Worm (Caenorhabditis elegans) whole organism, early embryonic: ENCODE data around the gene nspg-10.

Experiments
- B0310.2 ChIP-seq: sonication (generic microtip); optimal IDR thresholded peaks from 2 replicates; lab custom pipeline; 2016; ENCODE audit warnings: mild to moderate bottlenecking, missing genetic modification characterization, missing compliant biosample characterization
- F13C5.2 ChIP-seq: sonication (generic microtip); optimal IDR thresholded peaks from 2 replicates; lab custom pipeline; 2017; ENCODE audit warnings: mild to moderate bottlenecking, missing genetic modification characterization, inconsistent platforms, missing compliant biosample characterization
- aly-1 ChIP-seq: sonication (generic microtip); optimal IDR thresholded peaks from 2 replicates; lab custom pipeline; 2016; ENCODE audit warnings: missing genetic modification characterization, missing compliant biosample characterization
- ama-1 ChIP-seq: fragments of 150-350 bp; optimal IDR thresholded peaks from 2 replicates; lab custom pipeline; 2014
- ceh-13 ChIP-seq: fragments of 200-800 bp; sonication (Bioruptor generic); optimal IDR thresholded peaks from 2 replicates; lab custom pipeline; 2018; ENCODE audit warnings: mild to moderate bottlenecking, missing genetic modification characterization, missing compliant biosample characterization
- ceh-36 ChIP-seq: sonication (generic microtip); optimal IDR thresholded peaks from 2 replicates; lab custom pipeline; 2016; ENCODE audit warnings: missing genetic modification characterization, inconsistent platforms, missing compliant biosample characterization
- ets-7 ChIP-seq: sonication (generic microtip); optimal IDR thresholded peaks from 2 replicates; lab custom pipeline; 2016; ENCODE audit warnings: missing genotype, missing genetic modification characterization, missing compliant biosample characterization
- flt-1 ChIP-seq: fragments of 200-800 bp; sonication (Bioruptor generic); IDR thresholded peaks from 2 replicates; pipeline ENCODE4 v1.3.6; 2022; ENCODE audit warnings: missing genetic modification characterization, missing compliant biosample characterization
- hmbx-1 ChIP-seq: sonication (generic microtip); optimal IDR thresholded peaks from 2 replicates; lab custom pipeline; 2016; ENCODE audit warnings: mild to moderate bottlenecking, missing genetic modification characterization, missing compliant biosample characterization
- hmg-4 ChIP-seq: fragments of 200-800 bp; sonication (Bioruptor generic); optimal IDR thresholded peaks from 2 replicates; lab custom pipeline; 2018; ENCODE audit warnings: mild to moderate bottlenecking, missing genetic modification characterization, missing compliant biosample characterization
- hnd-1 ChIP-seq: sonication (generic microtip); optimal IDR thresholded peaks from 2 replicates; lab custom pipeline; 2016; ENCODE audit warnings: missing genetic modification characterization, missing compliant biosample characterization
- pes-1 ChIP-seq: fragments of 200-800 bp; sonication (Bioruptor generic); IDR thresholded peaks from 2 replicates; pipeline ENCODE4 v1.3.6; 2022; ENCODE audit warnings: missing genetic modification reagents, missing genetic modification characterization, missing compliant biosample characterization
- scrt-1 ChIP-seq: fragments of 200-800 bp; sonication (Bioruptor generic); IDR thresholded peaks from 2 replicates; pipeline ENCODE4 v1.3.6; 2022; ENCODE audit warnings: missing genetic modification characterization, missing compliant biosample characterization
- sea-1 ChIP-seq: fragments of 200-800 bp; sonication (Bioruptor generic); conservative IDR thresholded peaks from 2 replicates; pipeline ENCODE4 v1.3.6; 2022; ENCODE audit warnings: missing genetic modification characterization, missing compliant biosample characterization
- tbx-11 ChIP-seq: fragments of 200-800 bp; sonication (Bioruptor generic); IDR thresholded peaks from 2 replicates; pipeline ENCODE4 v1.3.6; 2022; ENCODE audit warnings: missing genetic modification characterization, missing compliant biosample characterization
- tbx-37 ChIP-seq: fragments of 200-800 bp; sonication (Bioruptor generic); conservative IDR thresholded peaks from 2 replicates; pipeline ENCODE4 v1.3.6; 2022; ENCODE audit warnings: missing genetic modification reagents, missing genetic modification characterization, missing compliant biosample characterization
- tra-4 ChIP-seq: sonication (generic microtip); optimal IDR thresholded peaks from 2 replicates; lab custom pipeline; 2017; ENCODE audit warnings: missing genetic modification characterization, missing compliant biosample characterization

The nspg-10 gene

ce11 chrIV:4567343-4567742, 38.2 kb upstream of the nspg-10 start, which contains the start of gene F28E10.4:
TSS of gene F28E10.4 (minus strand) at chrIV:4567443.
- TF ChIP-seq ceh-13 (no peak), ets-7 (tag; lab: Kevin White, UChicago) (no peak), hmg-4 (GFP tag; lab: Kevin White, UChicago) (no peak)

- TF ChIP-seq ama-1 (lab: Kevin White, UChicago) (no peak), hmg-4 (GFP tag; lab: Kevin White, UChicago) (no peak), pes-1 (GFP tag; lab: Robert Waterston, UW) (no peak), tbx-11 (no peak), hnd-1 (tag; lab: Kevin White, UChicago) (no peak), B0310.2 (no peak), flt-1 (GFP tag; lab: Robert Waterston, UW) (no peak), ets-7 (tag; lab: Kevin White, UChicago) (no peak), tbx-37 (GFP tag; lab: Robert Waterston, UW) (no peak), tra-4 (no peak), aly-1 (tag; lab: Kevin White, UChicago) (no peak), sea-1 (no peak), hmbx-1 (tag; lab: Kevin White, UChicago) (no peak), scrt-1 (GFP tag; lab: Robert Waterston, UW) (no peak), ceh-36 (tag; lab: Kevin White, UChicago) (no peak), ceh-13 (no peak)
Observed at ce11 chrIV:4568402-4568891, 37.1 kb upstream of the nspg-10 start, which contains the start of gene F28E10.1. TSS of gene F28E10.1 (plus strand) at chrIV:4568841.

ce11 chrIV:4570599-4570998, 35.0 kb upstream of the nspg-10 start:
- TF ChIP-seq hnd-1 (tag; lab: Kevin White, UChicago) (no peak), ets-7 (tag; lab: Kevin White, UChicago) (no peak), sea-1 (no peak), tbx-11 (no peak), tra-4 (no peak)

- no peak for TF ChIP-seq scrt-1 (GFP tag; lab: Robert Waterston, UW)
- no peak for TF ChIP-seq tra-4
- no peak for TF ChIP-seq sea-1
- TF ChIP-seq aly-1 (tag; lab: Kevin White, UChicago): no peak
- no peak for TF ChIP-seq ama-1 (lab: Kevin White, UChicago)
- TF ChIP-seq tbx-37 (GFP tag; lab: Robert Waterston, UW): no peak
- no peak for TF ChIP-seq ceh-13
- no peak for TF ChIP-seq B0310.2
- TF ChIP-seq F13C5.2 (tag; lab: Kevin White, UChicago): no peak
- TF ChIP-seq flt-1 (GFP tag; lab: Robert Waterston, UW): no peak
- TF ChIP-seq hmbx-1 (tag; lab: Kevin White, UChicago): no peak
- no peak for TF ChIP-seq ets-7 (tag; lab: Kevin White, UChicago)
- no peak for TF ChIP-seq hnd-1 (tag; lab: Kevin White, UChicago)
Observed at ce11 chrIV:4574051-4574450, 31.5 kb upstream of the nspg-10 start.

- TF ChIP-seq tbx-11 (no peak), pes-1 (GFP tag; lab: Robert Waterston, UW) (no peak), aly-1 (tag; lab: Kevin White, UChicago) (no peak), tra-4 (no peak), scrt-1 (GFP tag; lab: Robert Waterston, UW) (no peak), ama-1 (lab: Kevin White, UChicago) (no peak)
Observed at ce11 chrIV:4576847-4577246, 28.7 kb upstream of the nspg-10 start.

- TF ChIP-seq aly-1 (tag; lab: Kevin White, UChicago) (no peak), tbx-37 (GFP tag; lab: Robert Waterston, UW) (no peak), hmg-4 (GFP tag; lab: Kevin White, UChicago) (no peak), ama-1 (lab: Kevin White, UChicago) (no peak), tra-4 (no peak), ets-7 (tag; lab: Kevin White, UChicago) (no peak), B0310.2 (no peak), sea-1 (no peak), tbx-11 (no peak), hmbx-1 (tag; lab: Kevin White, UChicago) (no peak), flt-1 (GFP tag; lab: Robert Waterston, UW) (no peak), scrt-1 (GFP tag; lab: Robert Waterston, UW) (no peak), ceh-13 (no peak), ceh-36 (tag; lab: Kevin White, UChicago) (no peak), hnd-1 (tag; lab: Kevin White, UChicago) (no peak), F13C5.2 (tag; lab: Kevin White, UChicago) (no peak)
Observed at ce11 chrIV:4579472-4579871, 26.1 kb upstream of the nspg-10 start.

- TF ChIP-seq ets-7 (tag; lab: Kevin White, UChicago) (no peak), tbx-11 (no peak), F13C5.2 (tag; lab: Kevin White, UChicago) (no peak), ceh-36 (tag; lab: Kevin White, UChicago) (no peak), ceh-13 (no peak), tra-4 (no peak), hmbx-1 (tag; lab: Kevin White, UChicago) (no peak), flt-1 (GFP tag; lab: Robert Waterston, UW) (no peak), hnd-1 (tag; lab: Kevin White, UChicago) (no peak)
Observed at ce11 chrIV:4585991-4586390, 19.6 kb upstream of the nspg-10 start.

- TF ChIP-seq ama-1 (lab: Kevin White, UChicago) (no peak), tbx-11 (no peak), flt-1 (GFP tag; lab: Robert Waterston, UW) (no peak), ets-7 (tag; lab: Kevin White, UChicago) (no peak)
Observed at ce11 chrIV:4587532-4587931, 18.1 kb upstream of the nspg-10 start.
